Worm (Caenorhabditis elegans): Measurements from ENCODE around the gene F09G2.8.

DNA sequence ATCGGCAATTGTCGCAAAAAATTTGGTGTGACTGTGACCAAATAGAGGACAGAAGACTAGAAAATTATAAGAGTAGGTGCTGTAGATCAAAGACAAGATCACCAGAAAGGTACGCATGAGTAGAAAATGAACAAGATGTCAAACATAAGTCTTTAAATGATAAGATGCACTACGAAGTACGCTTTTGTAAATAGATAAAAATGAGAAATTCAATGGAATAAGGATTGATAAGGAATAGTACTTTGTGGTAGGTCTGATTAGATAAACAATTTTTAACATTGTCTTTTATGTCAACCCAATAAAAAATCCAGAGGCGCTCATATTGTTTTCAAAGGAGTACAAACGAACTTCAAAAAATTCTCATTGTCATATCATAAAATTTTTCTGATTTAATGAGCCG is 42.9 kb downstream of the F09G2.8 start, which contains the start of gene F10D2.8:
- TF ChIP-seq T23F11.4 (GFP tag; optimal IDR thresholded peaks at IDR 0.05) = no peak
- no peak for TF ChIP-seq tbx-2 (tag; optimal IDR thresholded peaks at IDR 0.05)
- TF ChIP-seq ama-1 (optimal IDR thresholded peaks at IDR 0.05) = no peak
- TF ChIP-seq fax-1 (tag; optimal IDR thresholded peaks at IDR 0.05) = no peak
- no peak for TF ChIP-seq ceh-24 (tag; optimal IDR thresholded peaks at IDR 0.05)
- no peak for TF ChIP-seq mec-3 (tag; optimal IDR thresholded peaks at IDR 0.05; ENCODE audit: borderline replicate concordance)
- TF ChIP-seq ceh-34 (tag; optimal IDR thresholded peaks at IDR 0.05) = no peak
- TF ChIP-seq nfya-1 (tag; optimal IDR thresholded peaks at IDR 0.05) = no peak
